Fruit fly (Drosophila melanogaster): Measurements from ENCODE around the gene Nepl19.

DNA sequence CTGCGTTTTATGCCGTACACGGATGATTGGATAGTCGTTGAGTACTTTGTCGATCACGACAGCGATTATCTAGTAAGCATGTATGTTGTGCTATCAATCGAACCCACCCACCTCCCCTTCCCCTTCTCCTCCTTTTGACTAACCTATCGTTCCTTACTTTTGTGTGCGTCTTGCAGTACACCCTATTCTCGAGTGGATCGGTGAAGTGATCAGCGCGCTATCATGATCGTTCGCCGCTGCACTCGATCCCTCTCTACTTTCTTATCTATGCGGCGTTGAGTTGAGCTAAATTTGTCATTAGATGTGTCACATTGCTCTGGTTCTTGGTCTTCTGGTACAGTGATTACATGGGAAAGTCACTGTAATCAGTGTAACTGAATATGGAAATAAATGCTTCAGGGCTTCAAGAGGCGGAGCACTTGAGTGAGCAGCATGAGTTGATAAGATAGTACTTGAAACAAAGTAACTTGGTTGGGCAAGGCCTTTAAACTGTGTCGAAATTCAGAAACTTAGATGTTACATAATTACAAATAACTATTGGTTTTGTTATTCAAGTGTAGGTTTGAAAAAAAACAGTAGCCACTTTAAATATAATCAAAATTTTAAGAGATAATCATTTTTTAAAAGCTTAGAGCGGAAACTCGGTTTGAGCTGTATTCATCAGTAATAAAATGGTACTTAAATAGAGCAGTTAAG lies 21.7 kb upstream of the Nepl19 start:
- TF ChIP-seq Sin3A (optimal IDR thresholded peaks at IDR 0.05) (no peak), psq (optimal IDR thresholded peaks at IDR 0.05) (no peak), insv (optimal IDR thresholded peaks at IDR 0.05) (no peak)
